Worm (Caenorhabditis elegans) whole organism, L1 larva: ENCODE data around the gene tra-1.

ENCODE experiments used
- C04F5.9 ChIP-seq: sonication (generic microtip); optimal IDR thresholded peaks from 2 replicates; lab custom pipeline; 2016; ENCODE audit warnings: missing genetic modification characterization, missing compliant biosample characterization
- C16A3.4 ChIP-seq: fragments of 150-350 bp; optimal IDR thresholded peaks from 2 replicates; lab custom pipeline; 2014; ENCODE audit warnings: missing biosample characterization, missing genetic modification characterization
- C34B4.2 ChIP-seq: sonication (generic microtip); optimal IDR thresholded peaks from 2 replicates; lab custom pipeline; 2017; ENCODE audit warnings: mild to moderate bottlenecking, missing genetic modification characterization, missing compliant biosample characterization
- alr-1 ChIP-seq: fragments of 200-800 bp; sonication (Bioruptor generic); optimal IDR thresholded peaks from 2 replicates; lab custom pipeline; 2018; ENCODE audit warnings: borderline replicate concordance, mild to moderate bottlenecking, missing genetic modification characterization, missing compliant biosample characterization
- aly-2 ChIP-seq: fragments of 150-350 bp; optimal IDR thresholded peaks from 2 replicates; lab custom pipeline; 2014; ENCODE audit warnings: missing biosample characterization, missing genetic modification characterization
- ama-1 ChIP-seq: fragments of 150-350 bp; optimal IDR thresholded peaks from 2 replicates; lab custom pipeline; 2014
- ceh-82 ChIP-seq, 3 experiments: fragments of 150-350 bp in 1 of 3; sonication (generic microtip) in 2 of 3; optimal IDR thresholded peaks; 2 replicates each; lab custom pipeline; 2014 to 2017; ENCODE audit warnings: missing biosample characterization in 3 of 3, missing genetic modification characterization in 3 of 3
- ceh-88 ChIP-seq: fragments of 200-800 bp; sonication (Bioruptor generic); IDR thresholded peaks from 2 replicates; pipeline ENCODE4 v1.3.6; 2022; ENCODE audit warnings: missing genetic modification characterization, missing compliant biosample characterization
- ceh-90 ChIP-seq: sonication (generic microtip); optimal IDR thresholded peaks from 2 replicates; lab custom pipeline; 2016; ENCODE audit warnings: missing genetic modification characterization, missing compliant biosample characterization
- dpl-1 ChIP-seq, 3 experiments: fragments of 150-350 bp in 2 of 3; sonication (generic microtip) in 1 of 3; optimal IDR thresholded peaks; 2 replicates each; lab custom pipeline; 2014 to 2017; ENCODE audit warnings: missing biosample characterization in 3 of 3, missing genetic modification characterization in 3 of 3, missing genetic modification reagents in 3 of 3
- efl-3 ChIP-seq: fragments of 200-800 bp; sonication (Bioruptor generic); optimal IDR thresholded peaks from 2 replicates; lab custom pipeline; 2018; ENCODE audit warnings: mild to moderate bottlenecking, missing genetic modification characterization, missing compliant biosample characterization
- egl-13 ChIP-seq: sonication (generic microtip); optimal IDR thresholded peaks from 2 replicates; lab custom pipeline; 2016; ENCODE audit warnings: missing genotype, missing genetic modification reagents, missing genetic modification characterization, missing compliant biosample characterization
- elt-2 ChIP-seq: sonication (generic microtip); optimal IDR thresholded peaks from 2 replicates; lab custom pipeline; 2016; ENCODE audit warnings: missing genetic modification characterization, mild to moderate bottlenecking, inconsistent platforms, missing compliant biosample characterization, missing genetic modification reagents
- ets-5 ChIP-seq: fragments of 200-800 bp; sonication (Bioruptor generic); IDR thresholded peaks from 2 replicates; pipeline ENCODE4 v1.3.6; 2022; ENCODE audit warnings: missing genetic modification characterization, missing compliant biosample characterization
- fkh-4 ChIP-seq: sonication (generic microtip); optimal IDR thresholded peaks from 2 replicates; lab custom pipeline; 2016; ENCODE audit warnings: missing compliant biosample characterization, missing genetic modification characterization, borderline replicate concordance
- fkh-8 ChIP-seq: sonication (generic microtip); optimal IDR thresholded peaks from 2 replicates; lab custom pipeline; 2016; ENCODE audit warnings: mild to moderate bottlenecking, missing genetic modification characterization, missing compliant biosample characterization
- fos-1 ChIP-seq: fragments of 150-350 bp; optimal IDR thresholded peaks from 2 replicates; lab custom pipeline; 2014; ENCODE audit warnings: missing biosample characterization, missing genetic modification characterization
- grh-1 ChIP-seq: fragments of 200-800 bp; sonication (Bioruptor generic); IDR thresholded peaks from 2 replicates; pipeline ENCODE4 v1.3.6; 2022; ENCODE audit warnings: missing genetic modification reagents, missing genetic modification characterization, missing compliant biosample characterization
- isw-1 ChIP-seq: fragments of 200-800 bp; sonication (Bioruptor generic); IDR thresholded peaks from 2 replicates; pipeline ENCODE4 v1.3.6; 2022; ENCODE audit warnings: missing genetic modification characterization, missing compliant biosample characterization
- lin-39 ChIP-seq: fragments of 150-350 bp; optimal IDR thresholded peaks from 2 replicates; lab custom pipeline; 2014; ENCODE audit warnings: missing biosample characterization, missing genetic modification reagents, missing genetic modification characterization
- lir-3 ChIP-seq: sonication (generic microtip); optimal IDR thresholded peaks from 2 replicates; lab custom pipeline; 2016; ENCODE audit warnings: mild to moderate bottlenecking, missing genetic modification characterization, moderate library complexity, missing compliant biosample characterization; ENCODE audit not compliant: poor library complexity
- lsy-2 ChIP-seq, 2 experiments: fragments of 150-350 bp; optimal IDR thresholded peaks; 2 replicates each; lab custom pipeline; 2014; ENCODE audit warnings: missing biosample characterization in 2 of 2, missing genetic modification characterization in 2 of 2
- mdl-1 ChIP-seq, 2 experiments: fragments of 150-350 bp; optimal IDR thresholded peaks; 2 replicates each; lab custom pipeline; 2014 to 2017; ENCODE audit warnings: missing biosample characterization in 2 of 2, missing genetic modification characterization in 2 of 2, inconsistent platforms in 1 of 2
- mef-2 ChIP-seq: fragments of 150-350 bp; optimal IDR thresholded peaks from 2 replicates; lab custom pipeline; 2014; ENCODE audit warnings: missing biosample characterization, missing genetic modification characterization
- mep-1 ChIP-seq: fragments of 150-350 bp; optimal IDR thresholded peaks from 2 replicates; lab custom pipeline; 2014; ENCODE audit warnings: missing biosample characterization, missing genetic modification characterization
- nhr-11 ChIP-seq: fragments of 150-350 bp; optimal IDR thresholded peaks from 2 replicates; lab custom pipeline; 2014; ENCODE audit warnings: missing biosample characterization, missing genetic modification characterization
- nhr-20 ChIP-seq: sonication (generic microtip); optimal IDR thresholded peaks from 2 replicates; lab custom pipeline; 2016; ENCODE audit warnings: mild to moderate bottlenecking, missing genetic modification characterization, missing compliant biosample characterization
- nhr-28 ChIP-seq: fragments of 150-350 bp; optimal IDR thresholded peaks from 2 replicates; lab custom pipeline; 2014; ENCODE audit warnings: missing biosample characterization, missing genetic modification characterization
- nhr-71 ChIP-seq: sonication (generic microtip); optimal IDR thresholded peaks from 2 replicates; lab custom pipeline; 2016; ENCODE audit warnings: mild to moderate bottlenecking, missing genetic modification characterization, moderate library complexity, missing compliant biosample characterization
- nhr-76 ChIP-seq: sonication (generic microtip); optimal IDR thresholded peaks from 2 replicates; lab custom pipeline; 2017; ENCODE audit warnings: missing biosample characterization, missing genetic modification characterization
- nhr-77 ChIP-seq: fragments of 150-350 bp; optimal IDR thresholded peaks from 2 replicates; lab custom pipeline; 2014; ENCODE audit warnings: missing biosample characterization, missing genetic modification characterization
- nhr-84 ChIP-seq: sonication (generic microtip); optimal IDR thresholded peaks from 2 replicates; lab custom pipeline; 2017; ENCODE audit warnings: missing biosample characterization, missing genetic modification characterization
- nhr-85 ChIP-seq: sonication (generic microtip); peaks from one replicate; lab custom pipeline; 2016; ENCODE audit warnings: missing genetic modification characterization, inconsistent platforms, missing compliant biosample characterization
- pax-3 ChIP-seq: fragments of 200-800 bp; sonication (Bioruptor generic); optimal IDR thresholded peaks from 2 replicates; lab custom pipeline; 2018; ENCODE audit warnings: mild to moderate bottlenecking, missing genetic modification characterization, moderate library complexity, missing compliant biosample characterization
- pqm-1 ChIP-seq: sonication (generic microtip); optimal IDR thresholded peaks from 3 replicates; lab custom pipeline; 2017; ENCODE audit warnings: missing biosample characterization, missing genetic modification characterization
- skn-1 ChIP-seq: fragments of 150-350 bp; optimal IDR thresholded peaks from 2 replicates; lab custom pipeline; 2014; ENCODE audit warnings: missing biosample characterization, missing genetic modification characterization
- snu-23 ChIP-seq: sonication (generic microtip); optimal IDR thresholded peaks from 2 replicates; lab custom pipeline; 2016; ENCODE audit warnings: missing genetic modification characterization, missing compliant biosample characterization
- sptf-1 ChIP-seq: fragments of 150-350 bp; optimal IDR thresholded peaks from 2 replicates; lab custom pipeline; 2014; ENCODE audit warnings: missing biosample characterization, missing genetic modification characterization
- tbx-2 ChIP-seq: sonication (generic microtip); optimal IDR thresholded peaks from 2 replicates; lab custom pipeline; 2016; ENCODE audit warnings: missing genetic modification characterization, missing compliant biosample characterization
- tlp-1 ChIP-seq: fragments of 150-350 bp; optimal IDR thresholded peaks from 2 replicates; lab custom pipeline; 2014; ENCODE audit warnings: missing biosample characterization, missing genetic modification characterization
- unc-30 ChIP-seq: sonication (generic microtip); optimal IDR thresholded peaks from 2 replicates; lab custom pipeline; 2017; ENCODE audit warnings: missing biosample characterization, missing genetic modification characterization
- unc-62 ChIP-seq: fragments of 150-350 bp; optimal IDR thresholded peaks from 2 replicates; lab custom pipeline; 2014; ENCODE audit warnings: missing biosample characterization, missing genetic modification reagents, missing genetic modification characterization
- unc-98 ChIP-seq: fragments of 200-800 bp; sonication (Bioruptor generic); IDR thresholded peaks from 2 replicates; pipeline ENCODE4 v1.3.6; 2022; ENCODE audit warnings: missing genetic modification characterization, missing compliant biosample characterization
- ztf-11 ChIP-seq, 2 experiments: sonication (generic microtip); optimal IDR thresholded peaks; 2 replicates each; lab custom pipeline; 2016 to 2017; ENCODE audit warnings: missing genetic modification characterization in 2 of 2, missing biosample characterization in 1 of 2, missing compliant biosample characterization in 1 of 2
- ztf-4 ChIP-seq: fragments of 150-350 bp; optimal IDR thresholded peaks from 2 replicates; lab custom pipeline; 2014; ENCODE audit warnings: missing biosample characterization, missing genetic modification characterization

Gene tra-1

DNA sequence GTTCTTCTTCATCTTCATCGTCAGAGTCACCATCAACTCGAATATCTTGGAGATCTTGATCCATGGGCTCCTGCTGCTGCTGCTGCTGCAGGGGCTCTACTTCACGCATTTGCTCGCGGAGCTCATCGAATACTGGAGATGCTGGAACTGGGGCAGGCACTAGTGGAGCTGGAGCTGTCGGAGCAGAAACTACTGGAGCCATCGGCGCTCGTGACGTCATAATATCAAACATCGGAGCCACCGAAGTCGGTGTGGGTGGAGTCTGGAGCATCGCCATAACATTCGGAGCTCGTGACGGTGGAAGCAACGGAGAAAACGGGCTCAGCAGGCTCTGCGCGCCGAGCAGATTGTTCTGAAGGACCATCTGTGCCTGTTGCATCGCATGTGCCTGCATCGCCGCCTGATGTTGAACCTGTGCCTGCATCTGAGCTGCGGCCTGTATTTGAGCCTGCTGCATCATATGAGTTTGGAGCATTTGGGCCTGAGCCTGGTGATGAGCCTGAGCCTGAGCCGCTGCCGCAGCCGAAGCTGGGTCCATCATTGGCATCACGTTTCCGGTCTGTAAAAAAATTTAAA lies 19.3 kb downstream of the tra-1 start:
- TF ChIP-seq nhr-20 (no peak), isw-1 (GFP tag; lab: Robert Waterston, UW) (no peak), tbx-2 (tag; lab: Kevin White, UChicago) (no peak), unc-98 (GFP tag; lab: Robert Waterston, UW) (no peak), nhr-77 (tag; lab: Kevin White, UChicago) (no peak)

ce11 chrIII:11172232-11172713 lies 22.7 kb downstream of the tra-1 start:
- TF ChIP-seq dpl-1 (GFP tag; optimal IDR thresholded peaks at IDR 0.05; lab: Kevin White, UChicago), result no peak
- TF ChIP-seq aly-2, result no peak
- TF ChIP-seq fkh-8, result no peak
- TF ChIP-seq nhr-85, result no peak
- TF ChIP-seq grh-1 (GFP tag; lab: Robert Waterston, UW), result no peak
- no peak for TF ChIP-seq snu-23
- no peak for TF ChIP-seq sptf-1 (tag; lab: Kevin White, UChicago)
- TF ChIP-seq nhr-71 (tag; lab: Kevin White, UChicago), result no peak
- TF ChIP-seq ztf-11 (tag; optimal IDR thresholded peaks at IDR 0.05; lab: Kevin White, UChicago), result no peak
- TF ChIP-seq nhr-11 (tag; lab: Kevin White, UChicago), result no peak
- no peak for TF ChIP-seq fkh-4 (tag; lab: Kevin White, UChicago)
- TF ChIP-seq tlp-1 (tag; lab: Kevin White, UChicago), result no peak
- no peak for TF ChIP-seq C04F5.9 (tag; lab: Kevin White, UChicago)
- TF ChIP-seq pax-3 (tag; lab: Kevin White, UChicago), result no peak
- TF ChIP-seq ets-5 (GFP tag; lab: Robert Waterston, UW), result no peak
- TF ChIP-seq ceh-90 (tag; lab: Kevin White, UChicago), result no peak
- TF ChIP-seq nhr-76, result no peak
- TF ChIP-seq fos-1, result no peak
- TF ChIP-seq efl-3 (GFP tag; lab: Kevin White, UChicago), result no peak

DNA sequence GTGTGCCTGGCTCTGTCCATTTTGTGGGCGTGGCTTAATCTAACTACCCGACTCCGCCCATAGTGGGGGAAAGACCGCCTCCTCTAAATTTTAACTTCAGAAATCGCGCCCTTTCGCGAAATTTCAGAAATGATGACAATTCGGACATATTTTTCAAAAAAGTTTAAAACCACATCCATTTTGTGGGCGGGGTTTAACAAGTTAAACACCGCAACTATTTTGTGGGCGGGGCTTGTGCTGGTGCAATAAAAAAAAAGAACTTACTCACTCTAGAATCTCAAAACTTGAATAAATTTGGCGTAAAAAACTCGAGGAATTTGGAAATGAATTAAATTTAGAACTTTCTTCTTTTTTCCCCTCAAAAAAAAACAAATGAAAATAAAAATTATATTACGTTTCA lies 24.5 kb downstream of the tra-1 start:
- no peak for TF ChIP-seq C16A3.4
- no peak for TF ChIP-seq nhr-84 (tag; lab: Kevin White, UChicago)
- no peak for TF ChIP-seq skn-1
- TF ChIP-seq elt-2, result no peak
- TF ChIP-seq isw-1 (GFP tag; lab: Robert Waterston, UW), result no peak
- TF ChIP-seq lsy-2 (tag; optimal IDR thresholded peaks at IDR 0.05; lab: Kevin White, UChicago), result no peak
- TF ChIP-seq nhr-85, result no peak
- no peak for TF ChIP-seq nhr-20
- TF ChIP-seq fkh-8, result no peak

DNA sequence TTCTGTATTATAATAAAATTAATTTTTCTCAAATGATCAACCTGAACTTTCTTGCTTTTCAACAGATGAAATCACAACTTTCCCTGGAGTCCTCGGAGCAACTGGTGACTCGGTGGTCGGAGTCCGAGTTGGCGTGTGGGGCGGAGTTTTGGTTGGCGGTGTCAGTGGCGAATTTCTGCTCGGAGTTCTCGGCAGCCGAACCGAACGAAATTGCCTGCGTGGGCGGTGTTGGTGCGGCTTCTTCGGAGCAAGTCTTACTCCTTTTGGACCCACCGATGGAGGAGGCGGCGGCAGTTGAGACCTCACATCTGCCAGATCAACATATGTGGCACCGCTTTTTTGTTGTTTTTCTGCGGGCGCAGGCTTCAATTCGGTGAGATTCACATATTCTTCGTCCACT lies 25.3 kb downstream of the tra-1 start:
- no peak for TF ChIP-seq C04F5.9 (tag; lab: Kevin White, UChicago)
- no peak for TF ChIP-seq lin-39 (tag; lab: Kevin White, UChicago)
- TF ChIP-seq pqm-1 (tag; lab: Kevin White, UChicago), result no peak
- TF ChIP-seq lir-3 (tag; lab: Kevin White, UChicago), result no peak
- no peak for TF ChIP-seq elt-2
- no peak for TF ChIP-seq unc-62
- TF ChIP-seq efl-3 (GFP tag; lab: Kevin White, UChicago), result no peak

- TF ChIP-seq mdl-1 (tag; optimal IDR thresholded peaks at IDR 0.05; lab: Kevin White, UChicago) (no peak), ceh-82 (tag; optimal IDR thresholded peaks at IDR 0.05; lab: Kevin White, UChicago) (no peak), ceh-88 (GFP tag; lab: Robert Waterston, UW) (no peak), C34B4.2 (tag; lab: Kevin White, UChicago) (no peak), alr-1 (tag; lab: Kevin White, UChicago) (no peak), nhr-71 (tag; lab: Kevin White, UChicago) (no peak), egl-13 (no peak), ztf-4 (tag; lab: Kevin White, UChicago) (no peak), mef-2 (tag; lab: Kevin White, UChicago) (no peak), nhr-11 (tag; lab: Kevin White, UChicago) (no peak), unc-30 (tag; lab: Kevin White, UChicago) (no peak), nhr-28 (tag; lab: Kevin White, UChicago) (no peak), lin-39 (tag; lab: Kevin White, UChicago) (no peak), ama-1 (no peak), efl-3 (GFP tag; lab: Kevin White, UChicago) (no peak), fkh-8 (no peak), tlp-1 (tag; lab: Kevin White, UChicago) (no peak), pqm-1 (tag; lab: Kevin White, UChicago) (no peak), mep-1 (tag; lab: Kevin White, UChicago) (no peak), C16A3.4 (no peak)
These were observed 37.1 kb downstream of the tra-1 start for ce11 chrIII:11157916-11158315.
